Fruit fly (Drosophila melanogaster) whole organism, adult: Measurements from ENCODE around the gene Sb.
"Not testable (repeated sequence)": the region's sequence is repeated elsewhere in the genome, so short reads cannot be mapped to it uniquely, and the experiment has no call there.

Source experiments
- CG11617 ChIP-seq: fragments of 200-800 bp; sonication (Bioruptor generic); optimal IDR thresholded peaks from 2 replicates; lab custom pipeline; 2017; ENCODE audit warnings: mild to moderate bottlenecking, missing biosample characterization, missing genetic modification reagents, missing genetic modification characterization
- CG12768 ChIP-seq: fragments of 200-800 bp; sonication (Bioruptor generic); optimal IDR thresholded peaks from 2 replicates; lab custom pipeline; 2017; ENCODE audit warnings: missing biosample characterization, missing genetic modification characterization, mild to moderate bottlenecking, moderate library complexity, missing genetic modification reagents
- CG14711 ChIP-seq: fragments of 200-800 bp; sonication (Bioruptor generic); optimal IDR thresholded peaks from 2 replicates; lab custom pipeline; 2018; ENCODE audit warnings: missing biosample characterization, mild to moderate bottlenecking, missing genetic modification characterization, moderate library complexity
- CG1620 ChIP-seq: fragments of 200-800 bp; sonication (Bioruptor generic); optimal IDR thresholded peaks from 2 replicates; lab custom pipeline; 2016; ENCODE audit warnings: missing biosample characterization, missing genetic modification characterization
- CG33017 ChIP-seq: fragments of 200-800 bp; sonication (Bioruptor generic); optimal IDR thresholded peaks from 2 replicates; lab custom pipeline; 2018; ENCODE audit warnings: missing biosample characterization, mild to moderate bottlenecking, missing genetic modification characterization, moderate library complexity
- CG5204 ChIP-seq: fragments of 200-800 bp; sonication (Bioruptor generic); optimal IDR thresholded peaks from 2 replicates; lab custom pipeline; 2016; ENCODE audit warnings: missing biosample characterization, missing genetic modification characterization
- CG7045 ChIP-seq: fragments of 200-800 bp; sonication (Bioruptor generic); optimal IDR thresholded peaks from 2 replicates; lab custom pipeline; 2017; ENCODE audit warnings: missing biosample characterization, mild to moderate bottlenecking, missing genetic modification characterization
- CG7101 ChIP-seq: fragments of 200-800 bp; sonication (Bioruptor generic); optimal IDR thresholded peaks from 2 replicates; lab custom pipeline; 2018; ENCODE audit warnings: missing biosample characterization, mild to moderate bottlenecking, missing genetic modification characterization, moderate library complexity
- Clk ChIP-seq: fragments of 200-800 bp; sonication (Bioruptor generic); optimal IDR thresholded peaks from 2 replicates; lab custom pipeline; 2017; ENCODE audit warnings: missing biosample characterization, missing genetic modification characterization
- Crg-1 ChIP-seq: fragments of 200-800 bp; sonication (Bioruptor generic); optimal IDR thresholded peaks from 2 replicates; lab custom pipeline; 2016; ENCODE audit warnings: missing biosample characterization, missing genetic modification characterization
- Hr96 ChIP-seq: fragments of 200-800 bp; sonication (Bioruptor generic); optimal IDR thresholded peaks from 2 replicates; lab custom pipeline; 2016; ENCODE audit warnings: missing biosample characterization, missing genetic modification characterization
- Mnt ChIP-seq: fragments of 200-800 bp; sonication (Bioruptor generic); optimal IDR thresholded peaks from 2 replicates; lab custom pipeline; 2016; ENCODE audit warnings: missing biosample characterization, mild to moderate bottlenecking, missing genetic modification characterization
- bab1 ChIP-seq: fragments of 200-800 bp; sonication (Bioruptor generic); optimal IDR thresholded peaks from 3 replicates; lab custom pipeline; 2019; ENCODE audit warnings: missing biosample characterization, mild to moderate bottlenecking, missing genetic modification characterization, moderate library complexity
- cic ChIP-seq: fragments of 200-800 bp; sonication (Bioruptor generic); optimal IDR thresholded peaks from 2 replicates; lab custom pipeline; 2017; ENCODE audit warnings: missing biosample characterization, mild to moderate bottlenecking, missing genetic modification characterization, moderate library complexity
- cnc ChIP-seq, 2 experiments: fragments of >200 bp; optimal IDR thresholded peaks; 2 replicates each; lab custom pipeline; 2017
- kay ChIP-seq: fragments of 200-800 bp; sonication (Bioruptor generic); peaks from one replicate; lab custom pipeline; 2016; ENCODE audit warnings: missing biosample characterization, missing genetic modification characterization, borderline replicate concordance
- ovo ChIP-seq: fragments of 200-800 bp; sonication (Bioruptor generic); optimal IDR thresholded peaks from 2 replicates; lab custom pipeline; 2016; ENCODE audit warnings: missing biosample characterization, missing genetic modification characterization
- pad ChIP-seq: fragments of 200-800 bp; sonication (Bioruptor generic); optimal IDR thresholded peaks from 3 replicates; lab custom pipeline; 2017; ENCODE audit warnings: missing biosample characterization, missing genetic modification characterization, mild to moderate bottlenecking, moderate library complexity, missing genetic modification reagents
- tj ChIP-seq: fragments of 200-800 bp; sonication (Bioruptor generic); optimal IDR thresholded peaks from 3 replicates; lab custom pipeline; 2017; ENCODE audit warnings: missing biosample characterization, mild to moderate bottlenecking, missing genetic modification characterization, moderate library complexity
- toe ChIP-seq: fragments of 200-800 bp; sonication (Bioruptor generic); optimal IDR thresholded peaks from 2 replicates; lab custom pipeline; 2016; ENCODE audit warnings: missing biosample characterization, missing genetic modification characterization

The Sb gene

DNA sequence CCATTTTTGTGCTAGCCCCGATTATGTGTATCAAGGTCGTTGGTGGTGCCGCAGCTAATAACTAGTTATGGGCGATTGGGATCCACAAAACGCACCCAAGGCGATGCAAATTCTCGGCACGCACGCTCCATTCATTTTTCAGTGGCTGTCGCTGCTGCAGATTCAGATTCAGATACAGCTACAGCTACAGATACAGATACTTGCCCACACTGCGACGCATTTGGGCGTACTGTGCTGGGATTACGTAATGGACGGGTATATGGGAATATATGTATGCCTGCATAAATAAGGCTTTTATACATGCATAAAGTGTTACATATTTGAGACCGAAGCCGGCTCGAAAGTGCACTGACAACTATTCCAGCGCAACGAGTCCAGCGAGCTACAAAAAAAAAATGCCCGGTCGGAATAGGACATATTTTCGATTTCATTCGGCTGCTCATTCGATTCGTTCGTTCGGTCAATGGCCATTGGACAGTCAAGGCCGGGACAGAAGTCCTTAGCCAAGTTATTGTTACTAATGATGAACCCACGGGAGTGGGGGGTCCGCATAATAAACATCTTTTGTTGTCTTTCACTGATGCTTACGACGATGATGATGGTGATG is 66.4 kb downstream of the Sb start:
- TF ChIP-seq toe (GFP tag; lab: Kevin White, UChicago) (no peak), kay (GFP tag; lab: Kevin White, UChicago) (no peak), Clk (GFP tag; lab: Kevin White, UChicago) (no peak), CG5204 (GFP tag; lab: Kevin White, UChicago) (no peak), ovo (GFP tag; lab: Kevin White, UChicago) (no peak), Mnt (GFP tag; lab: Kevin White, UChicago) (no peak), CG7045 (GFP tag; lab: Kevin White, UChicago) (no peak), CG12768 (no peak), Hr96 (GFP tag; lab: Kevin White, UChicago) (no peak), bab1 (GFP tag; lab: Kevin White, UChicago) (no peak), CG11617 (GFP tag; lab: Kevin White, UChicago) (no peak)

DNA sequence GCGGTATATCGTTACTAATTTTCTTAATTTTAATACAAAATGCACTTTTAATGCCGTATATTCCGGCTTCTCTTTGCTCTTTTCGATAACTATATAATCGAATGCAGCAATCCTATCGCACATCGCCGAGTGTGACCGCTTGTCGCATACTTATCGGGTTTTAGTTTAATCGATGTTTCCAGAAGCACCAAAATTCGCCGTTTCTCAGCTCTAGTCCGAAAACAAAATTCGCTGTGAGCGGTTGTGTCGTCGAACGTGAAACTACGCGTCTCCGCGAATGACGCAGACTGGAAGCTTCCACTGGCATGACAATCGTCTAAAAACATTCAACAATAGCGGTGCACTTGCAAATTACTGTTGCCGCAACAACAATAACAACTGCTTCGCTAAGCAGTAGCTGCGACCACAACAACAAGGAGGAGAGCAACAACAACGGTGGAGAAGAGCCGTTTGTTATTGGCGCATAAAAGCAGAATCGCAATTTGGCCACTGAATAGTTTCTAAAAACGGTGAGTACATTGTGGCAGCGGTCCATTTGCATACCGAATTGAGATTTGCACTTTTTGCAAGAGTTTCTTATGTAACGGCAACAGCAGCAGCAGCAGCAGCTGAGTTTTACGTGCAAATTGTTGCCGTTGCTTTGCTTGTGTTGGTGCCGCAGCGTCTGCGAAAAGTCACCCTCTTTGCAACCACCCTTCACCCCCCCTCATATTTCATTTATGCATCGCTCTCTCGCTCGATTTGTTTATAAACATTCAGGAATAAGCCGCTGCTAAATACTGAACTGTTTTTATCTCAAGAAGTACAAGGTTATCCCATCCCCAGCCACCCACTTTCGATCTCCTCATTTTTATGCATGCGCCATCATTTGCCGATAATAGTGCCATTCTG is 71.1 kb downstream of the Sb start, which contains the start of gene sra:
Gene sra (plus strand): TSS at position 209 of the 891 bp plus-strand sequence.
- TF ChIP-seq CG14711 (tag; lab: Kevin White, UChicago) (peak; percentile 39), CG33017 (tag; lab: Kevin White, UChicago) (peak; percentile 36), kay (GFP tag; lab: Kevin White, UChicago) (no peak), CG11617 (GFP tag; lab: Kevin White, UChicago) (peak; percentile 62), pad (peak; percentile 22), CG7045 (GFP tag; lab: Kevin White, UChicago) (no peak), bab1 (GFP tag; lab: Kevin White, UChicago) (peak; percentile 80), Clk (GFP tag; lab: Kevin White, UChicago) (no peak), Crg-1 (GFP tag; lab: Kevin White, UChicago) (peak; percentile 44), Mnt (GFP tag; lab: Kevin White, UChicago) (peak; percentile 66), CG1620 (GFP tag; lab: Kevin White, UChicago) (peak; percentile 29), toe (GFP tag; lab: Kevin White, UChicago) (no peak), tj (GFP tag; lab: Kevin White, UChicago) (peak; percentile 71), CG7101 (tag; lab: Kevin White, UChicago) (peak; percentile 31), Hr96 (GFP tag; lab: Kevin White, UChicago) (no peak), cic (peak; percentile 37), ovo (GFP tag; lab: Kevin White, UChicago) (peak; percentile 27), CG5204 (GFP tag; lab: Kevin White, UChicago) (no peak)

DNA sequence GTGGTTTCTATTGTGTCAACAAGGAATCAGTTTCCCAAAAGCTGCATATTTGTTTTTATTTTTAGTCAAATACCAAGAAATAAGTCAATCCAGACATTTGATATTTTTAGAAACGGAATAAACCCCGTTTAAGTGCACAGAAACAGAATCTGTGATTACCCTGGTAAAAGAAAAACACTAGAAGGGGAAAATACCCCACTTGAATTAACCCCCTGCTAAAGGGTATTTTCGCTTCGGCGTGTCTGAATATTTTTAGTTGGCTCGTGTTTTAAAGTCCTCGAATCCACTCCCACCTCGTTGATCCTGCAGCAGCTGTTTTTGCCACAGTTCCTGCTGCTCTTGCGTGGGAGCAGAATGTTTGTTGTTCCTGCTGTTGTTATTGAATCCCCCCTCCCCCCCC is 71.8 kb downstream of the Sb start:
- TF ChIP-seq bab1 (GFP tag; lab: Kevin White, UChicago) (no peak), Crg-1 (GFP tag; lab: Kevin White, UChicago) (no peak), CG14711 (tag; lab: Kevin White, UChicago) (no peak), CG11617 (GFP tag; lab: Kevin White, UChicago) (no peak), CG7101 (tag; lab: Kevin White, UChicago) (no peak), cnc (optimal IDR thresholded peaks at IDR 0.05; lab: Kevin White, UChicago) (no peak), Mnt (GFP tag; lab: Kevin White, UChicago) (no peak), CG12768 (no peak), cic (no peak), CG7045 (GFP tag; lab: Kevin White, UChicago) (no peak), kay (GFP tag; lab: Kevin White, UChicago) (no peak), ovo (GFP tag; lab: Kevin White, UChicago) (no peak), pad (no peak), tj (GFP tag; lab: Kevin White, UChicago) (no peak), CG5204 (GFP tag; lab: Kevin White, UChicago) (no peak), CG33017 (tag; lab: Kevin White, UChicago) (no peak), toe (GFP tag; lab: Kevin White, UChicago) (no peak)

DNA sequence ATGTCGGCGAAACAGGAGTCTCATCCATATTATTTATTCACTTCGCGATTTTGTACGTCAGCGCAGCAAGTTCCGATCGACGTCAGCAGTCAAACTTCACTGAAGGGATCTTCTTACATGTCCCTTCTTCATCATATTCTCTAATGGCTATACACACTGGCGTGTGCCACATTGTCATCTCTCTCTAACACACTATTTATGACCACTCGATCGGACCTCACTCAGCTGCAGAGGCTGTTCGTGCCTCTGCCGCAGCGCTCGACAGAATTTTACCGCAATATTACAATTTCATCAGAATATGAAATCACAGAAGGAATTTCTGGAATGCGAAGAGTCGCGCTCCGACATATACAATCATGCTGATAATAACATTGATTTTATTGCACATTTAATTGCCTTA is 73.5 kb downstream of the Sb start, which contains the start of gene Bin1:
Gene Bin1 (minus strand): TSS at position 101 of the 400 bp plus-strand sequence.
- not testable (repeated sequence) for TF ChIP-seq ovo, CG7045, kay (GFP tag; lab: Kevin White, UChicago)

DNA sequence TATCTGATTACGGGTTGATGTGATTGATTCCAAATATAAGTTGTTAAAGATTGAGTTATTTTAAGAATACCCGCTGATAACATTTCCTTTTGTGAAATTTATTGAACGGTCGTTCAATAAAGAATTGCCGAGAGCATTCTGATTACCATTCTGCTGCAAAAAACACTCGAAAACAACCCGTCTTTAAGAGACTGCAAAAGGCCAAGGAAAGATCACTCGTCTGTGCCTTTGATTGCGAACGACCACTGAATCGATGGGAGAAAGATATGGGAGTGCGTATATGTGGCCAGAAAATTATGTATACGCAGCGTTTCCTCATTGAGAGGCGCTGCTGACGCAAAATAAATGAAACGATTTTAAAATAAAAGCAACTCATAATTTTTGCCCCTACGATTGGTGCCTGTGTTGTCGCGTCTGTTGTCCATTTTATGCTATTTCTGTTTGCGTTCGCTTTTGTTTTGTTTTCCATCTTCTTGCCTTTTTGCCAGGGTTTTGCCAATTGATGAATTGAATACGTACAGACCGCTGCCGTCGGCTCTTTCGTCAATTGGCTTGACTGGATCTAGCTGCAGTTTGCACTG is 74.3 kb downstream of the Sb start:
- TF ChIP-seq tj (GFP tag; lab: Kevin White, UChicago): peak; percentile 85
- no peak for TF ChIP-seq CG1620 (GFP tag; lab: Kevin White, UChicago)
